Worm (Caenorhabditis elegans) whole organism, L3 larva: ENCODE measurements around the gene clp-7.

Experiments used
- egl-27 ChIP-seq: sonication (generic microtip); optimal IDR thresholded peaks from 4 replicates; lab custom pipeline; 2017; ENCODE audit warnings: missing biosample characterization, missing genetic modification reagents, missing genetic modification characterization
- nhr-25 ChIP-seq: sonication (generic microtip); optimal IDR thresholded peaks from 2 replicates; lab custom pipeline; 2017; ENCODE audit warnings: missing biosample characterization, missing genetic modification characterization
- nhr-28 ChIP-seq: fragments of 150-350 bp; optimal IDR thresholded peaks from 2 replicates; lab custom pipeline; 2014; ENCODE audit warnings: missing biosample characterization, missing genetic modification characterization
- pqm-1 ChIP-seq: fragments of 150-350 bp; optimal IDR thresholded peaks from 2 replicates; lab custom pipeline; 2017; ENCODE audit warnings: missing biosample characterization, missing genetic modification characterization, inconsistent platforms
- zag-1 ChIP-seq: fragments of 150-350 bp; optimal IDR thresholded peaks from 2 replicates; lab custom pipeline; 2014; ENCODE audit warnings: missing biosample characterization, missing genetic modification characterization

DNA sequence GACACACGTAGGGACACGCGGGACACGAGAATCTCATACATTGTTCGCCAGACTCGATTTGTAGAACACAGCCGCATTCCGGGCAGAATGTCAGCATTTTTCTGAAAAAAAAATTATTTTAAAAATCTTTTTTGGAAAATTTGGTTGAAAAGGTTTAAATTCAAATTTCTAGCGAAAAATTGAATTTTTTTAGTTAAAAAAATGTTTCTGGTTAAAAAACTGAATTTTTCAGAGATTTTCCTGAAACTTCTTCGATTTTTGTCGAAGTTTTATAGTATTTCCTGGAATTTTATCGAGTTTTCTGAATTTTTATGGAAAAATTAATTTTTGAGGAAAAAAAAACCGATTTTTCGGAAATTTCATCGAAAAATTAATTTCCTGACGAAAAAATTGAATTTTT lies 35.8 kb downstream of the clp-7 start, which contains the start of gene rpc-11:
- TF ChIP-seq egl-27 (tag; lab: Kevin White, UChicago) (no peak), nhr-28 (tag; lab: Kevin White, UChicago) (no peak), nhr-25 (tag; lab: Kevin White, UChicago) (no peak), zag-1 (tag; lab: Kevin White, UChicago) (no peak), pqm-1 (tag; lab: Kevin White, UChicago) (no peak)
